Fruit fly (Drosophila melanogaster): ENCODE measurements around the gene CG43389.

dm6 chr3L:3251659-3252490 lies 4.1 kb downstream of the CG43389 start:
- TF ChIP-seq Pif1B (GFP tag; optimal IDR thresholded peaks at IDR 0.05) (no peak), CG32121 (GFP tag; IDR thresholded peaks at IDR 0.05) (0 out of 2 replicates have a peak, but pooled peaks have one; percentile 10), EcR (GFP tag; optimal IDR thresholded peaks at IDR 0.05) (no peak), CG8159 (tag; optimal IDR thresholded peaks at IDR 0.05) (no peak), D1 (tag; optimal IDR thresholded peaks at IDR 0.05) (no peak), CG12605 (GFP tag; IDR thresholded peaks at IDR 0.05) (0 out of 2 replicates have a peak, but pooled peaks have one; percentile 20), CG34367 (tag; optimal IDR thresholded peaks at IDR 0.05) (no peak), CG14655 (GFP tag; optimal IDR thresholded peaks at IDR 0.05) (no peak)
